Worm (Caenorhabditis elegans): ENCODE measurements around the gene msp-51.
"Not testable (repeated sequence)": the region's sequence is repeated elsewhere in the genome, so short reads cannot be mapped to it uniquely, and the experiment has no call there.

msp-51 gene

DNA sequence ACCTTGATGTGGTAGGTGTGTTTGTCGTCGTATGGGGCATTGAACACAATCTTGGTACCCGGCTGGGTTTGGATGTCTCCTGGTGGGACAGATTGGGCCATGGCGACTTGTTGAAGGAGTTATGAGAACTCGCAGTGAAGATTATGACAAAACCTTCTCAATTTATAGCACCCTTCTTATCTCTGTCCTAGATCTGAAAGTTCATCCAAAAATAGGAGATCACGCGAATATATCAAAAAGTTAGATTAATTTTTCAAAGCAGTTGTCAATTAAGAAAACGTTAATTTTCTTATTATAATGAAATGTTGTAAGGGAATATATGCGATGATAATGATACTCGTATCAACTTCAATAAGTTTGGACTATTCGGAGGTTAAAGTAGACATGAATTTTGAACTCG, at the start of gene msp-51:
TSS of gene msp-51 (minus strand) at position 101 of the 400 bp plus-strand sequence.
- TF ChIP-seq aly-1, B0310.2, ets-7 (tag; optimal IDR thresholded peaks at IDR 0.05): not testable (repeated sequence)

DNA sequence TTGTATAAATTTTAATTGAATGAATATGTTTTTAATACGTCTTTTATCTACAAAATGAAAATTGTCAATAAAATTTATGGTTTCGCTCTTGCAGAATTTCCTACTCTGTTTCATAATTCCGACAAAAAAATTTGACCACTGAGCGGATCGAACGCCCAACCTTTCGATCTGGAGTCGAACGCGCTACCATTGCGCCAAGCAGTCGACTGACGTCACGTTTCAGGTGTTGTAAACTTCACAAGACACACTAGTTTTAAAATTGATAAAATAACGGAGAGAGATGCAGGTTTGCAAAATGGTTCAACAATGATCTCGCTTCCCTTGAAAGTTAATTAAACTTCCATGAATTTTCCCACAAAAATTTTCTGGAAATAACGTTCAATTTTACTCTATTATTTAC, 49.0 kb upstream of the msp-51 start:
- TF ChIP-seq aly-1 (tag; optimal IDR thresholded peaks at IDR 0.05) (no peak), sea-1 (GFP tag; conservative IDR thresholded peaks at IDR 0.05) (no peak), hmbx-1 (tag; optimal IDR thresholded peaks at IDR 0.05) (no peak)

DNA sequence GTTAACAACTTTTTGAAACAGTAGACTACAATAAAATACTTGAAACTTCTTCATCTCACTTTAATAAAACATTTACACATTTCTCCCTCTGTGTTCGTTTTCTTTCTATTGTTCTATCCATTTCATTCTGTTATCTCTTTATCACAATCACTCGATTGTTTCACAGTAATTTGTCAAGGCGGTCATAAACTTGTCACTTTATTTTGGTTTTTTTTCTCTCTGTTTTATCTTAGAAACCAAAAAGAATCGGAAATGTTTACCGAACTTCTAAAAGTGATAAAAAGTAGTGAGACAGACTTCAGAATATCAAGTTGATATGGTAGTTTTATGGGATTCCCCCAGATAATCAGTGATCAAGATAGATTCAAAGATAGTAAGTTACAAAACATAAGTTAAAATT, 44.1 kb upstream of the msp-51 start, which contains the start of gene Y4C6B.2:
TSS of gene Y4C6B.2 (plus strand) at position 320 of the 400 bp plus-strand sequence.
- no peak for TF ChIP-seq ceh-36 (tag; optimal IDR thresholded peaks at IDR 0.05)
- TF ChIP-seq tbx-37 (GFP tag; conservative IDR thresholded peaks at IDR 0.05): no peak
- no peak for TF ChIP-seq sea-1 (GFP tag; conservative IDR thresholded peaks at IDR 0.05)
- no peak for TF ChIP-seq aly-1 (tag; optimal IDR thresholded peaks at IDR 0.05)

DNA sequence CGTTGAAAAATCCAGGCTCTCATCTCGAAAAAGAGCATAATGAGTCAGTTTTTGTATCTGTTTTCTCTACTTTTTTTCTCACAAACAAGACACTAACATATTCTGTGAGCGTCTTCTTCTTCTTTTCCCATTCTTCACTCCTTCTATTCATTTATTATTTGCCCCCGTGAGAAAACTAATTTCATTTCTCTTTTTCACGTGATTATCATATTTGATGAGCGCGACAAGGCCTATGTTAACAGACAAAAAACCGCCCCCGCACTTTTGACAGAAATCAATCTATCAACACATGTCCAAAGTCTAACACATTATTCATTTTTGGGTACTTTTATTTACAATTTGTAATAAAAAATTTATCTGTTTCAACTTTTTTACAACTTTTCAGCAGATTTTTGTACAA, 42.5 kb upstream of the msp-51 start:
- no peak for TF ChIP-seq tbx-11 (GFP tag; IDR thresholded peaks at IDR 0.05)
- no peak for TF ChIP-seq F13C5.2 (tag; optimal IDR thresholded peaks at IDR 0.05)
- no peak for TF ChIP-seq hmg-4 (GFP tag; optimal IDR thresholded peaks at IDR 0.05)
- TF ChIP-seq scrt-1 (GFP tag; IDR thresholded peaks at IDR 0.05): no peak
- no peak for TF ChIP-seq ets-7 (tag; optimal IDR thresholded peaks at IDR 0.05)
- TF ChIP-seq ceh-13 (GFP tag; optimal IDR thresholded peaks at IDR 0.05): no peak
- no peak for TF ChIP-seq flt-1 (GFP tag; IDR thresholded peaks at IDR 0.05)
- no peak for TF ChIP-seq ceh-36 (tag; optimal IDR thresholded peaks at IDR 0.05)
- TF ChIP-seq tbx-37 (GFP tag; conservative IDR thresholded peaks at IDR 0.05): no peak
- TF ChIP-seq aly-1 (tag; optimal IDR thresholded peaks at IDR 0.05): no peak
- no peak for TF ChIP-seq hmbx-1 (tag; optimal IDR thresholded peaks at IDR 0.05)
- no peak for TF ChIP-seq hnd-1 (tag; optimal IDR thresholded peaks at IDR 0.05)
- TF ChIP-seq pes-1 (GFP tag; IDR thresholded peaks at IDR 0.05): no peak
- TF ChIP-seq ama-1 (optimal IDR thresholded peaks at IDR 0.05): no peak
- no peak for TF ChIP-seq tra-4 (tag; optimal IDR thresholded peaks at IDR 0.05)
- TF ChIP-seq sea-1 (GFP tag; conservative IDR thresholded peaks at IDR 0.05): no peak
- no peak for TF ChIP-seq B0310.2 (tag; optimal IDR thresholded peaks at IDR 0.05)

DNA sequence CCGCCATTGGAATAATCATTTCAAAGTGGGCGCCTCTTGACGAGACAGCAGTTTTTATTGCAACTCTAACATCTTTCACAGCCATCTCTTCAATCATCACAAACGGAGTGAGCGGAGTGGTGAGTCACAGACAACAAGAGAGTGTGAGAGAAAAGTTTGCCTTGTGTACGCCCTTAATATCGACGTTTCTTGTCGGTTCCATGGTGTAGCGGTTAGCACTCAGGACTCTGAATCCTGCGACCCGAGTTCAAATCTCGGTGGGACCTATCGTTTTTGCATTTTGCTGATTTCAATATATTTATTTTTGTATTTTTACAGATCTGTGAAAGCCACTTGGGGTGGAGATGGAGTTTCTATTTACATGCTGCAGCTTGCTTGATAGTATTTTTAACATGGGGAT, 39.4 kb upstream of the msp-51 start:
- TF ChIP-seq sea-1 (GFP tag; conservative IDR thresholded peaks at IDR 0.05) (no peak), F13C5.2 (tag; optimal IDR thresholded peaks at IDR 0.05) (peak; percentile 65), tra-4 (tag; optimal IDR thresholded peaks at IDR 0.05) (no peak), pes-1 (GFP tag; IDR thresholded peaks at IDR 0.05) (peak; percentile 85; the same call in 1 of the 2 replicates), tbx-37 (GFP tag; conservative IDR thresholded peaks at IDR 0.05) (peak; percentile 57; the same call in 1 of the 2 replicates), ets-7 (tag; optimal IDR thresholded peaks at IDR 0.05) (peak; percentile 19), B0310.2 (tag; optimal IDR thresholded peaks at IDR 0.05) (peak; percentile 6), scrt-1 (GFP tag; IDR thresholded peaks at IDR 0.05) (no peak; the same call in none of the 2 replicates), tbx-11 (GFP tag; IDR thresholded peaks at IDR 0.05) (peak; percentile 72), ama-1 (optimal IDR thresholded peaks at IDR 0.05) (no peak), aly-1 (tag; optimal IDR thresholded peaks at IDR 0.05) (no peak), hmg-4 (GFP tag; optimal IDR thresholded peaks at IDR 0.05) (no peak), flt-1 (GFP tag; IDR thresholded peaks at IDR 0.05) (0 out of 2 replicates have a peak, but pooled peaks have one; percentile 66), hnd-1 (tag; optimal IDR thresholded peaks at IDR 0.05) (peak; percentile 57), hmbx-1 (tag; optimal IDR thresholded peaks at IDR 0.05) (no peak), ceh-36 (tag; optimal IDR thresholded peaks at IDR 0.05) (no peak), ceh-13 (GFP tag; optimal IDR thresholded peaks at IDR 0.05) (no peak)

DNA sequence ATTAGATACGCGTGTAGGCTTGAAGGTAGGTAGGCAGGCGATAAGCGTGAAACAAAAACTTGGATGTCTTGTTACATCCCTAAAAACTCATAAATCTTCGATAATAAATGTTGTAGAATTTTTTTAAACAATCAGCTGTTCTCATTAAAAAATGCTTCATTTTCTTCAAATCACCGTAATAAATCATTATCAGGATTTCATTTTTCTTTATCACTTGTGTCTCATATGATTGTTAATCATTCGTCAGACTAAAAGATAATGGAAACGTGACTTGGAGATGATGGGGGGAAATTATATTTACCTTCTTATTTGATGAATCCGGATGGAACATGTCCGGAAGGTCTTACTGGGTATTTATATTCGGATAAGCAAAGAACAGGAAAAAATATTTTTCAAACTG, 38.3 kb upstream of the msp-51 start:
- TF ChIP-seq scrt-1 (GFP tag; IDR thresholded peaks at IDR 0.05): no peak
- TF ChIP-seq ets-7 (tag; optimal IDR thresholded peaks at IDR 0.05): no peak
- TF ChIP-seq sea-1 (GFP tag; conservative IDR thresholded peaks at IDR 0.05): no peak
- no peak for TF ChIP-seq F13C5.2 (tag; optimal IDR thresholded peaks at IDR 0.05)
- no peak for TF ChIP-seq flt-1 (GFP tag; IDR thresholded peaks at IDR 0.05)
- no peak for TF ChIP-seq ceh-13 (GFP tag; optimal IDR thresholded peaks at IDR 0.05)
- TF ChIP-seq hnd-1 (tag; optimal IDR thresholded peaks at IDR 0.05): no peak
- TF ChIP-seq B0310.2 (tag; optimal IDR thresholded peaks at IDR 0.05): no peak
- no peak for TF ChIP-seq tbx-11 (GFP tag; IDR thresholded peaks at IDR 0.05)
- no peak for TF ChIP-seq ceh-36 (tag; optimal IDR thresholded peaks at IDR 0.05)
- TF ChIP-seq hmg-4 (GFP tag; optimal IDR thresholded peaks at IDR 0.05): no peak
- TF ChIP-seq tbx-37 (GFP tag; conservative IDR thresholded peaks at IDR 0.05): no peak
- TF ChIP-seq ama-1 (optimal IDR thresholded peaks at IDR 0.05): no peak
- TF ChIP-seq hmbx-1 (tag; optimal IDR thresholded peaks at IDR 0.05): no peak
- TF ChIP-seq pes-1 (GFP tag; IDR thresholded peaks at IDR 0.05): no peak
- TF ChIP-seq aly-1 (tag; optimal IDR thresholded peaks at IDR 0.05): no peak
- TF ChIP-seq tra-4 (tag; optimal IDR thresholded peaks at IDR 0.05): no peak

DNA sequence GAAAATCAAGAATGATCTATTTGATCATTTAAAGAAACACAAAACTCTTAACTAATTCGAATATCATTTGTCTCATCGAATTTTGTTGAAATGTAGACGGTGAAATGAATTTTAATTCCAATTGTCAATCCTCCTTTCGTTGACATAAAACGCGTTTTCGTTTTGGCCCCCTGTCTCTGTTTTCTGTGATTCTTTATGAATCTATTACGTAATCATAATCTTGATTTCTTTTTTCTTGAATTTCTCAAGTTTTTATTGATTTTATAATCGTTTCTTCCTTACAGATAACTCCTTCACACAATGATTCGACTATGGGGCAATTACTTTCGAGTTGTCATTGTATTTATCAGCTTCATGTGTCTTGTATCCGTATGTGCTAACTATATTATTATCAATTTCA, 37.0 kb upstream of the msp-51 start, which contains the start of gene Y4C6B.3:
TSS of gene Y4C6B.3 (plus strand) at position 301 of the 400 bp plus-strand sequence.
- no peak for TF ChIP-seq hmbx-1 (tag; optimal IDR thresholded peaks at IDR 0.05)
- TF ChIP-seq flt-1 (GFP tag; IDR thresholded peaks at IDR 0.05): no peak
- no peak for TF ChIP-seq ama-1 (optimal IDR thresholded peaks at IDR 0.05)
- no peak for TF ChIP-seq pes-1 (GFP tag; IDR thresholded peaks at IDR 0.05)
- no peak for TF ChIP-seq ceh-36 (tag; optimal IDR thresholded peaks at IDR 0.05)
- no peak for TF ChIP-seq F13C5.2 (tag; optimal IDR thresholded peaks at IDR 0.05)
- no peak for TF ChIP-seq scrt-1 (GFP tag; IDR thresholded peaks at IDR 0.05)
- no peak for TF ChIP-seq sea-1 (GFP tag; conservative IDR thresholded peaks at IDR 0.05)
- TF ChIP-seq hnd-1 (tag; optimal IDR thresholded peaks at IDR 0.05): no peak
- TF ChIP-seq hmg-4 (GFP tag; optimal IDR thresholded peaks at IDR 0.05): no peak
- TF ChIP-seq tra-4 (tag; optimal IDR thresholded peaks at IDR 0.05): no peak
- no peak for TF ChIP-seq tbx-37 (GFP tag; conservative IDR thresholded peaks at IDR 0.05)
- TF ChIP-seq ets-7 (tag; optimal IDR thresholded peaks at IDR 0.05): no peak
- TF ChIP-seq aly-1 (tag; optimal IDR thresholded peaks at IDR 0.05): no peak
- TF ChIP-seq ceh-13 (GFP tag; optimal IDR thresholded peaks at IDR 0.05): no peak
- no peak for TF ChIP-seq tbx-11 (GFP tag; IDR thresholded peaks at IDR 0.05)
- no peak for TF ChIP-seq B0310.2 (tag; optimal IDR thresholded peaks at IDR 0.05)

Measured in whole organism, early embryonic.